Worm (Caenorhabditis elegans): ENCODE results near the gene F20D6.12.
A peak's percentile ranks its signal among the peaks of the same experiment; 100 is the strongest.

The F20D6.12 gene

ce11 chrV:8190430-8190829 is 514 bp upstream of the F20D6.12 start, which contains the start of gene F20D6.1:
Gene F20D6.1, plus strand, starts transcription at chrV:8190730.
- TF ChIP-seq sem-2 (GFP tag; optimal IDR thresholded peaks at IDR 0.05): no peak
- TF ChIP-seq nhr-12 (tag; optimal IDR thresholded peaks at IDR 0.05): no peak
- TF ChIP-seq nhr-28 (tag; optimal IDR thresholded peaks at IDR 0.05): no peak
- TF ChIP-seq nhr-76 (tag; optimal IDR thresholded peaks at IDR 0.05): no peak
- no peak for TF ChIP-seq bed-3 (GFP tag; optimal IDR thresholded peaks at IDR 0.05)
- no peak for TF ChIP-seq ces-1 (GFP tag; optimal IDR thresholded peaks at IDR 0.05)
- TF ChIP-seq mep-1 (tag; optimal IDR thresholded peaks at IDR 0.05): no peak
- TF ChIP-seq ceh-83 (GFP tag; optimal IDR thresholded peaks at IDR 0.05): no peak
- no peak for TF ChIP-seq unc-62 (GFP tag; optimal IDR thresholded peaks at IDR 0.05)
- TF ChIP-seq ceh-39 (tag; optimal IDR thresholded peaks at IDR 0.05): no peak

ce11 chrV:8188421-8188820 is 1.5 kb downstream of the F20D6.12 start, which contains the start of gene F20D6.15:
Gene F20D6.15, minus strand, starts transcription at chrV:8188467.
- TF ChIP-seq nhr-2 (tag; optimal IDR thresholded peaks at IDR 0.05) (no peak), drap-1 (GFP tag; optimal IDR thresholded peaks at IDR 0.05) (no peak), unc-39 (tag; optimal IDR thresholded peaks at IDR 0.05) (no peak), ham-2 (GFP tag; optimal IDR thresholded peaks at IDR 0.05) (no peak), sem-2 (GFP tag; optimal IDR thresholded peaks at IDR 0.05) (no peak)

ce11 chrV:8185737-8186136 is 4.2 kb downstream of the F20D6.12 start, which contains the start of gene F20D6.2:
Gene F20D6.2, plus strand, starts transcription at chrV:8186037.
- TF ChIP-seq lsy-2 (tag; optimal IDR thresholded peaks at IDR 0.05) (no peak), unc-39 (tag; optimal IDR thresholded peaks at IDR 0.05) (no peak), sptf-1 (tag; optimal IDR thresholded peaks at IDR 0.05) (no peak), nhr-76 (tag; optimal IDR thresholded peaks at IDR 0.05) (no peak), mab-5 (tag; optimal IDR thresholded peaks at IDR 0.05) (no peak), ceh-43 (GFP tag; optimal IDR thresholded peaks at IDR 0.05) (no peak), ham-2 (GFP tag; optimal IDR thresholded peaks at IDR 0.05) (no peak), elt-1 (tag; optimal IDR thresholded peaks at IDR 0.05; ENCODE audit: borderline replicate concordance, insufficient read depth) (no peak), flh-1 (GFP tag; optimal IDR thresholded peaks at IDR 0.05) (no peak), snpc-4 (tag; optimal IDR thresholded peaks at IDR 0.05) (no peak), ztf-11 (tag; optimal IDR thresholded peaks at IDR 0.05) (no peak), lin-13 (tag; optimal IDR thresholded peaks at IDR 0.05) (no peak), nhr-28 (tag; optimal IDR thresholded peaks at IDR 0.05) (no peak)

ce11 chrV:8183384-8183783 is 6.5 kb downstream of the F20D6.12 start, which contains the start of gene srp-8:
Gene srp-8, plus strand, starts transcription at chrV:8183684.
- no peak for TF ChIP-seq nhr-76 (tag; optimal IDR thresholded peaks at IDR 0.05)
- TF ChIP-seq tbx-8 (GFP tag; optimal IDR thresholded peaks at IDR 0.05): no peak
- no peak for TF ChIP-seq hlh-1 (tag; optimal IDR thresholded peaks at IDR 0.05)
- TF ChIP-seq M03D4.4 (tag; optimal IDR thresholded peaks at IDR 0.05): no peak
- no peak for TF ChIP-seq nhr-28 (tag; optimal IDR thresholded peaks at IDR 0.05)
- TF ChIP-seq unc-120 (tag; optimal IDR thresholded peaks at IDR 0.05; ENCODE audit: poor library complexity, severe bottlenecking): no peak
- TF ChIP-seq zip-8 (tag; optimal IDR thresholded peaks at IDR 0.05): no peak
- TF ChIP-seq nhr-2 (tag; optimal IDR thresholded peaks at IDR 0.05): no peak
- TF ChIP-seq elt-3 (tag; optimal IDR thresholded peaks at IDR 0.05): no peak

ce11 chrV:8178914-8179542 is 10.9 kb downstream of the F20D6.12 start, which contains the start of gene srp-7:
Gene srp-7, plus strand, starts transcription at chrV:8179126.
- no peak for TF ChIP-seq elt-3 (tag; optimal IDR thresholded peaks at IDR 0.05)
- TF ChIP-seq ces-1 (GFP tag; optimal IDR thresholded peaks at IDR 0.05): peak; percentile 63
- peak; percentile 22 for TF ChIP-seq nhr-237 (tag; optimal IDR thresholded peaks at IDR 0.05)

- TF ChIP-seq sem-2 (GFP tag; optimal IDR thresholded peaks at IDR 0.05) (no peak), flh-1 (GFP tag; optimal IDR thresholded peaks at IDR 0.05) (no peak), mls-2 (tag; optimal IDR thresholded peaks at IDR 0.05) (no peak), bed-3 (GFP tag; optimal IDR thresholded peaks at IDR 0.05) (no peak), ces-1 (GFP tag; optimal IDR thresholded peaks at IDR 0.05) (no peak), M03D4.4 (tag; optimal IDR thresholded peaks at IDR 0.05) (no peak), mep-1 (tag; optimal IDR thresholded peaks at IDR 0.05) (no peak), elt-1 (tag; optimal IDR thresholded peaks at IDR 0.05; ENCODE audit: borderline replicate concordance, insufficient read depth) (no peak), nhr-76 (tag; optimal IDR thresholded peaks at IDR 0.05) (no peak), ham-2 (GFP tag; optimal IDR thresholded peaks at IDR 0.05) (no peak), nhr-28 (tag; optimal IDR thresholded peaks at IDR 0.05) (no peak), ceh-43 (GFP tag; optimal IDR thresholded peaks at IDR 0.05) (no peak), blmp-1 (tag; optimal IDR thresholded peaks at IDR 0.05) (no peak), unc-120 (tag; optimal IDR thresholded peaks at IDR 0.05; ENCODE audit: poor library complexity, severe bottlenecking) (no peak), sptf-1 (tag; optimal IDR thresholded peaks at IDR 0.05) (no peak), ceh-83 (GFP tag; optimal IDR thresholded peaks at IDR 0.05) (no peak), mab-5 (tag; optimal IDR thresholded peaks at IDR 0.05) (no peak), unc-62 (GFP tag; optimal IDR thresholded peaks at IDR 0.05) (no peak), pha-4 (tag; optimal IDR thresholded peaks at IDR 0.05) (no peak), hlh-1 (tag; optimal IDR thresholded peaks at IDR 0.05) (no peak)
Measured at ce11 chrV:8178279-8178678, 11.6 kb downstream of the F20D6.12 start.

Data from whole organism, mixed stage, embryonic.